Fruit fly (Drosophila melanogaster) whole organism, prepupa: ENCODE data around the gene ND-ASHI.

ENCODE experiments used
- CG10669 ChIP-seq: fragments of 200-800 bp; sonication (Bioruptor generic); optimal IDR thresholded peaks from 3 replicates; lab custom pipeline; 2018; ENCODE audit warnings: missing biosample characterization, mild to moderate bottlenecking, missing genetic modification characterization, moderate library complexity
- CG11762 ChIP-seq: fragments of 200-800 bp; sonication (Bioruptor generic); optimal IDR thresholded peaks from 3 replicates; lab custom pipeline; 2016; ENCODE audit warnings: missing biosample characterization, missing genetic modification characterization; ENCODE audit not compliant: insufficient read depth
- CG11902 ChIP-seq: fragments of 200-800 bp; sonication (Bioruptor generic); optimal IDR thresholded peaks from 3 replicates; lab custom pipeline; 2016; ENCODE audit warnings: missing biosample characterization, missing genetic modification characterization
- CG15336 ChIP-seq: fragments of 200-800 bp; sonication (Bioruptor generic); IDR thresholded peaks from 2 replicates; pipeline ENCODE4 v1.3.6; 2022; ENCODE audit warnings: missing biosample characterization, missing genetic modification characterization
- CG1621 ChIP-seq: fragments of 200-800 bp; sonication (Bioruptor generic); optimal IDR thresholded peaks from 3 replicates; lab custom pipeline; 2018; ENCODE audit warnings: missing biosample characterization, mild to moderate bottlenecking, missing genetic modification characterization
- CG16779 ChIP-seq: fragments of 200-800 bp; sonication (Bioruptor generic); optimal IDR thresholded peaks from 3 replicates; lab custom pipeline; 2017; ENCODE audit warnings: missing biosample characterization, mild to moderate bottlenecking, missing genetic modification characterization
- CG3032 ChIP-seq: fragments of 200-800 bp; optimal IDR thresholded peaks from 2 replicates; lab custom pipeline; 2019; ENCODE audit warnings: missing biosample characterization, mild to moderate bottlenecking, missing genetic modification characterization, moderate library complexity
- CG31627 ChIP-seq: fragments of 200-800 bp; sonication (Bioruptor generic); optimal IDR thresholded peaks from 3 replicates; lab custom pipeline; 2016; ENCODE audit warnings: missing biosample characterization, missing genetic modification characterization
- CG32006 ChIP-seq: fragments of 200-800 bp; sonication (Bioruptor generic); optimal IDR thresholded peaks from 3 replicates; lab custom pipeline; 2017; ENCODE audit warnings: missing biosample characterization, mild to moderate bottlenecking, missing genetic modification characterization
- CG3919 ChIP-seq: fragments of 200-800 bp; sonication (Bioruptor generic); optimal IDR thresholded peaks from 3 replicates; lab custom pipeline; 2016; ENCODE audit warnings: missing biosample characterization, missing genetic modification characterization
- CG6163 ChIP-seq: fragments of 200-800 bp; sonication (Bioruptor generic); IDR thresholded peaks from 3 replicates; pipeline ENCODE4 v1.3.6; 2022; ENCODE audit warnings: missing biosample characterization, missing genetic modification characterization
- CG6276 ChIP-seq: fragments of 200-800 bp; sonication (Bioruptor generic); optimal IDR thresholded peaks from 2 replicates; lab custom pipeline; 2017; ENCODE audit warnings: missing biosample characterization, mild to moderate bottlenecking, missing genetic modification characterization
- CG6792 ChIP-seq: fragments of 200-800 bp; sonication (Bioruptor generic); optimal IDR thresholded peaks from 3 replicates; lab custom pipeline; 2016; ENCODE audit warnings: missing biosample characterization, missing genetic modification characterization
- CG6808 ChIP-seq: fragments of 200-800 bp; sonication (Bioruptor generic); optimal IDR thresholded peaks from 3 replicates; lab custom pipeline; 2017; ENCODE audit warnings: missing biosample characterization, missing genetic modification characterization, mild to moderate bottlenecking, moderate library complexity, missing genetic modification reagents
- CG8119 ChIP-seq: fragments of 200-800 bp; sonication (Bioruptor generic); IDR thresholded peaks from 3 replicates; pipeline ENCODE4 v1.3.6; 2022; ENCODE audit warnings: missing biosample characterization, missing genetic modification characterization
- CG8632 ChIP-seq: fragments of 200-800 bp; sonication (Bioruptor generic); optimal IDR thresholded peaks from 3 replicates; lab custom pipeline; 2016; ENCODE audit warnings: missing biosample characterization, missing genetic modification characterization
- CG9139 ChIP-seq: fragments of 200-800 bp; sonication (Bioruptor generic); optimal IDR thresholded peaks from 3 replicates; lab custom pipeline; 2017; ENCODE audit warnings: missing biosample characterization, mild to moderate bottlenecking, missing genetic modification characterization
- Eip75B ChIP-seq: fragments of 200-800 bp; sonication (Bioruptor generic); optimal IDR thresholded peaks from 3 replicates; lab custom pipeline; 2016; ENCODE audit warnings: missing biosample characterization, missing genetic modification characterization
- Eip78C ChIP-seq: fragments of 200-800 bp; sonication (Bioruptor generic); peaks from one replicate; lab custom pipeline; 2016; ENCODE audit warnings: missing biosample characterization, missing genetic modification characterization
- Eip93F ChIP-seq: fragments of 200-800 bp; sonication (Bioruptor generic); optimal IDR thresholded peaks from 2 replicates; lab custom pipeline; 2016; ENCODE audit warnings: missing biosample characterization, mild to moderate bottlenecking, missing genetic modification characterization
- Ets21C ChIP-seq: fragments of 200-800 bp; sonication (Bioruptor generic); optimal IDR thresholded peaks from 3 replicates; lab custom pipeline; 2016; ENCODE audit warnings: missing biosample characterization, missing genetic modification characterization
- Gug ChIP-seq: fragments of 200-800 bp; sonication (Bioruptor generic); IDR thresholded peaks from 2 replicates; pipeline ENCODE4 v1.3.6; 2022; ENCODE audit warnings: missing biosample characterization, missing genetic modification characterization
- Hr38 ChIP-seq: sonication (Bioruptor generic); optimal IDR thresholded peaks from 2 replicates; lab custom pipeline; 2016; ENCODE audit warnings: missing biosample characterization, missing genetic modification characterization
- Lpt ChIP-seq: fragments of 200-800 bp; sonication (Bioruptor generic); optimal IDR thresholded peaks from 3 replicates; lab custom pipeline; 2016; ENCODE audit warnings: missing biosample characterization, missing genetic modification characterization
- Met ChIP-seq: fragments of 200-800 bp; sonication (Bioruptor generic); optimal IDR thresholded peaks from 3 replicates; lab custom pipeline; 2016; ENCODE audit warnings: missing biosample characterization, missing genetic modification characterization
- OdsH ChIP-seq: fragments of 200-800 bp; sonication (Bioruptor generic); optimal IDR thresholded peaks from 3 replicates; lab custom pipeline; 2016; ENCODE audit warnings: missing biosample characterization, missing genetic modification characterization
- Smox ChIP-seq: fragments of 200-800 bp; sonication (Bioruptor generic); optimal IDR thresholded peaks from 3 replicates; lab custom pipeline; 2016; ENCODE audit warnings: missing biosample characterization, missing genetic modification characterization
- Sox14 ChIP-seq: fragments of 200-800 bp; sonication (Bioruptor generic); optimal IDR thresholded peaks from 3 replicates; lab custom pipeline; 2016; ENCODE audit warnings: missing biosample characterization, missing genetic modification characterization
- Sox15 ChIP-seq: fragments of 200-800 bp; sonication (Bioruptor generic); optimal IDR thresholded peaks from 3 replicates; lab custom pipeline; 2016; ENCODE audit warnings: missing biosample characterization, missing genetic modification characterization
- achi ChIP-seq: fragments of 200-800 bp; sonication (Bioruptor generic); optimal IDR thresholded peaks from 3 replicates; lab custom pipeline; 2016; ENCODE audit warnings: missing biosample characterization, missing genetic modification characterization
- acj6 ChIP-seq: fragments of 200-800 bp; sonication (Bioruptor generic); optimal IDR thresholded peaks from 3 replicates; lab custom pipeline; 2016; ENCODE audit warnings: missing biosample characterization, missing genetic modification characterization
- dac ChIP-seq: fragments of 200-800 bp; sonication (Bioruptor generic); optimal IDR thresholded peaks from 2 replicates; lab custom pipeline; 2017; ENCODE audit warnings: missing biosample characterization, mild to moderate bottlenecking, missing genetic modification characterization
- dsx ChIP-seq: fragments of 200-800 bp; optimal IDR thresholded peaks from 3 replicates; lab custom pipeline; 2019; ENCODE audit warnings: missing biosample characterization, mild to moderate bottlenecking, missing genetic modification characterization, moderate library complexity; ENCODE audit not compliant: poor library complexity, severe bottlenecking
- eg ChIP-seq: fragments of 200-800 bp; sonication (Bioruptor generic); IDR thresholded peaks from 3 replicates; pipeline ENCODE4 v1.3.6; 2022; ENCODE audit warnings: missing biosample characterization, missing genetic modification characterization
- esn ChIP-seq: fragments of 200-800 bp; sonication (Bioruptor generic); optimal IDR thresholded peaks from 2 replicates; lab custom pipeline; 2016; ENCODE audit warnings: missing biosample characterization, mild to moderate bottlenecking, missing genetic modification characterization, moderate library complexity
- fkh ChIP-seq: fragments of 200-800 bp; sonication (Bioruptor generic); optimal IDR thresholded peaks from 3 replicates; lab custom pipeline; 2017; ENCODE audit warnings: missing biosample characterization, mild to moderate bottlenecking, missing genetic modification characterization, moderate library complexity
- net ChIP-seq: fragments of 200-800 bp; sonication (Bioruptor generic); optimal IDR thresholded peaks from 3 replicates; lab custom pipeline; 2016; ENCODE audit warnings: missing biosample characterization, missing genetic modification characterization
- pdm3 ChIP-seq: fragments of 200-800 bp; sonication (Bioruptor generic); optimal IDR thresholded peaks from 3 replicates; lab custom pipeline; 2016; ENCODE audit warnings: missing biosample characterization, missing genetic modification characterization
- salr ChIP-seq, 2 experiments: fragments of 200-800 bp; sonication (Bioruptor generic); optimal IDR thresholded peaks; 3 replicates each; lab custom pipeline; 2016 to 2018; ENCODE audit warnings: missing biosample characterization in 2 of 2, missing genetic modification characterization in 2 of 2, mild to moderate bottlenecking in 1 of 2
- spab ChIP-seq: fragments of 200-800 bp; sonication (Bioruptor generic); optimal IDR thresholded peaks from 2 replicates; lab custom pipeline; 2017; ENCODE audit warnings: missing biosample characterization, mild to moderate bottlenecking, missing genetic modification characterization, missing genetic modification reagents
- ss ChIP-seq, 2 experiments: fragments of 200-800 bp; sonication (Bioruptor generic); optimal IDR thresholded peaks; 2 replicates in 1 of 2; 3 replicates in 1 of 2; lab custom pipeline; 2017 to 2018; ENCODE audit warnings: mild to moderate bottlenecking in 2 of 2, missing biosample characterization in 2 of 2, missing genetic modification characterization in 2 of 2, moderate library complexity in 1 of 2
- topi ChIP-seq: fragments of 200-800 bp; sonication (Bioruptor generic); optimal IDR thresholded peaks from 3 replicates; lab custom pipeline; 2016; ENCODE audit warnings: missing biosample characterization, missing genetic modification characterization
- vri ChIP-seq: fragments of 200-800 bp; sonication (Bioruptor generic); optimal IDR thresholded peaks from 3 replicates; lab custom pipeline; 2016; ENCODE audit warnings: missing biosample characterization, mild to moderate bottlenecking, missing genetic modification characterization

Gene ND-ASHI

DNA sequence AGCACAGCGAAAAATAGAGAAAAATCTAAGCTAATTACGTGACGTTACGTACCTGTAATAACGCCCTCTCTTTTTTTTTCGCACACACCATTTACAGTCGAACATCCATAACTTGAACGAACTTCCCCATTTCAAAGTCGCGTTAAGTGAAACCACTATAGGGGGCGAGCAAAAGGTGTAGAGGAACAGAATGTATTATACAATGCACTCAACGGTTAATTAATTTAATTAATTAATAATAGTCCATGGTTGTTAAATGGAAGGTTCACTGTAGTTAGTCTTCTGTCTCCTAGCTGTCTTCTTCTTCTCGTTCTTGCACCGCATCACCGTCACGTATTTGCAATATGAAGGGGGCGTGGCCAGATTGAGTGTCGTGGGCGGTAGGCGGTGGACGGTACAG, 37.3 kb downstream of the ND-ASHI start (continued):
- no peak for TF ChIP-seq Lpt
- peak; percentile 42 for TF ChIP-seq CG3919 (GFP tag; lab: Kevin White, UChicago)
- peak; percentile 72 for TF ChIP-seq Eip78C (GFP tag; lab: Kevin White, UChicago)
- no peak for TF ChIP-seq CG1621
- TF ChIP-seq pdm3 = peak; percentile 48
- TF ChIP-seq vri (GFP tag; lab: Kevin White, UChicago) = no peak
- peak; percentile 50 for TF ChIP-seq Eip75B
- no peak for TF ChIP-seq Eip93F (GFP tag; lab: Kevin White, UChicago)
- peak; percentile 41 for TF ChIP-seq OdsH (GFP tag; lab: Kevin White, UChicago)
- peak; percentile 79 for TF ChIP-seq CG6163
- peak; percentile 18 for TF ChIP-seq esn (GFP tag; lab: Kevin White, UChicago)
- no peak for TF ChIP-seq CG31627 (GFP tag; lab: Kevin White, UChicago)
- TF ChIP-seq Sox14 (GFP tag; lab: Kevin White, UChicago) = no peak

- peak; percentile 75 for TF ChIP-seq fkh (GFP tag; lab: Kevin White, UChicago)
- no peak for TF ChIP-seq Hr38
- no peak for TF ChIP-seq net (GFP tag; lab: Kevin White, UChicago)
Measured at dm6 chrX:6638123-6638522, 40.8 kb downstream of the ND-ASHI start.

dm6 chrX:6633659-6634058, 45.3 kb downstream of the ND-ASHI start, which contains the start of gene CG14443:
Gene CG14443, plus strand, starts transcription at chrX:6633959.
- no peak for TF ChIP-seq CG16779 (tag; lab: Kevin White, UChicago)
- TF ChIP-seq CG11902 (GFP tag; lab: Kevin White, UChicago) = no peak
- TF ChIP-seq achi (GFP tag; lab: Kevin White, UChicago) = no peak
- TF ChIP-seq topi = no peak
- no peak for TF ChIP-seq dac
- no peak for TF ChIP-seq Eip93F (GFP tag; lab: Kevin White, UChicago)
- no peak for TF ChIP-seq esn (GFP tag; lab: Kevin White, UChicago)

- TF ChIP-seq CG8632 (GFP tag; lab: Kevin White, UChicago) = no peak
- TF ChIP-seq eg (GFP tag; lab: Robert Waterston, UW) = peak; percentile 85
- TF ChIP-seq Eip75B = peak; percentile 22
- TF ChIP-seq Sox15 (GFP tag; lab: Kevin White, UChicago) = no peak
- TF ChIP-seq Met (GFP tag; lab: Kevin White, UChicago) = no peak
- no peak for TF ChIP-seq Eip93F (GFP tag; lab: Kevin White, UChicago)
- peak; percentile 55 for TF ChIP-seq CG16779 (tag; lab: Kevin White, UChicago)
- peak; percentile 91 for TF ChIP-seq CG8119 (GFP tag; lab: Robert Waterston, UW)
- TF ChIP-seq CG32006 (GFP tag; lab: Kevin White, UChicago) = peak; percentile 46
- peak; percentile 68 to 71 for TF ChIP-seq ss (GFP tag; optimal IDR thresholded peaks at IDR 0.05; lab: Kevin White, UChicago)
- TF ChIP-seq Ets21C (GFP tag; lab: Kevin White, UChicago) = no peak
- peak; percentile 57 for TF ChIP-seq CG9139
- no peak for TF ChIP-seq CG6792 (GFP tag; lab: Kevin White, UChicago)
- peak; percentile 70 for TF ChIP-seq CG6276 (GFP tag; lab: Kevin White, UChicago)
- TF ChIP-seq Sox14 (GFP tag; lab: Kevin White, UChicago) = peak; percentile 6
- TF ChIP-seq CG3032 (tag; lab: Kevin White, UChicago) = peak; percentile 14
- TF ChIP-seq salr (GFP tag; optimal IDR thresholded peaks at IDR 0.05; lab: Kevin White, UChicago) = peak in 1 of 2 experiments; percentile 64
- TF ChIP-seq CG15336 (GFP tag; lab: Robert Waterston, UW) = peak; percentile 75
- peak; percentile 84 for TF ChIP-seq CG6163
- peak; percentile 47 for TF ChIP-seq Eip78C (GFP tag; lab: Kevin White, UChicago)
- peak; percentile 35 for TF ChIP-seq Gug (GFP tag; lab: Robert Waterston, UW)
- peak; percentile 10 for TF ChIP-seq CG10669 (GFP tag; lab: Kevin White, UChicago)
- peak; percentile 27 for TF ChIP-seq CG1621
- peak; percentile 1 for TF ChIP-seq CG3919 (GFP tag; lab: Kevin White, UChicago)
- TF ChIP-seq dac = peak; percentile 2
- TF ChIP-seq Lpt = peak; percentile 73
- peak; percentile 0 for TF ChIP-seq acj6 (GFP tag; lab: Kevin White, UChicago)
- no peak for TF ChIP-seq Smox
- peak; percentile 54 for TF ChIP-seq CG6808 (GFP tag; lab: Kevin White, UChicago)
- peak; percentile 5 for TF ChIP-seq spab (GFP tag; lab: Kevin White, UChicago)
- TF ChIP-seq CG11762 (GFP tag; lab: Kevin White, UChicago) = no peak
- TF ChIP-seq net (GFP tag; lab: Kevin White, UChicago) = peak; percentile 45
- TF ChIP-seq pdm3 = peak; percentile 8
- no peak for TF ChIP-seq vri (GFP tag; lab: Kevin White, UChicago)
- TF ChIP-seq dsx (GFP tag; lab: Kevin White, UChicago) = peak; percentile 55
- TF ChIP-seq achi (GFP tag; lab: Kevin White, UChicago) = peak; percentile 29
Measured at dm6 chrX:6631885-6632284, 47.0 kb downstream of the ND-ASHI start.
